Fruit fly (Drosophila melanogaster) whole organism, embryonic: ENCODE results near the gene Dok.
A peak's percentile ranks its signal among the peaks of the same experiment; 100 is the strongest.

Experiments
- Ada2b ChIP-seq: fragments of 200-800 bp; sonication (Bioruptor generic); IDR thresholded peaks from 2 replicates; pipeline ENCODE4 v1.3.6; 2022; ENCODE audit warnings: missing biosample characterization, missing genetic modification characterization
- Adf1 ChIP-seq: fragments of 200-800 bp; sonication (Bioruptor generic); IDR thresholded peaks from 2 replicates; pipeline ENCODE4 v1.3.6; 2022; ENCODE audit warnings: missing biosample characterization, missing genetic modification characterization
- Antp ChIP-seq: fragments of 200-800 bp; sonication (Bioruptor generic); optimal IDR thresholded peaks from 3 replicates; lab custom pipeline; 2016; ENCODE audit warnings: missing biosample characterization, missing genetic modification characterization
- CG10565 ChIP-seq: fragments of 200-800 bp; sonication (Bioruptor generic); optimal IDR thresholded peaks from 3 replicates; lab custom pipeline; 2016; ENCODE audit warnings: missing biosample characterization, mild to moderate bottlenecking, missing genetic modification characterization
- CG12155 ChIP-seq: fragments of 200-800 bp; sonication (Bioruptor generic); optimal IDR thresholded peaks from 3 replicates; lab custom pipeline; 2016; ENCODE audit warnings: missing biosample characterization, missing genetic modification characterization
- CG14667 ChIP-seq: fragments of 200-800 bp; sonication (Bioruptor generic); IDR thresholded peaks from 2 replicates; pipeline ENCODE4 v1.3.6; 2022; ENCODE audit warnings: missing biosample characterization, missing genetic modification characterization
- CG17612 ChIP-seq: fragments of 200-800 bp; sonication (Bioruptor generic); IDR thresholded peaks from 2 replicates; pipeline ENCODE4 v1.3.6; 2022; ENCODE audit warnings: missing biosample characterization, missing genetic modification characterization
- CG18011 ChIP-seq: fragments of 200-800 bp; sonication (Bioruptor generic); optimal IDR thresholded peaks from 2 replicates; lab custom pipeline; 2017; ENCODE audit warnings: missing biosample characterization, missing genetic modification characterization, mild to moderate bottlenecking, moderate library complexity, missing genotype
- CG2120 ChIP-seq: fragments of 200-800 bp; sonication (Bioruptor generic); optimal IDR thresholded peaks from 3 replicates; lab custom pipeline; 2016; ENCODE audit warnings: missing biosample characterization, missing genetic modification characterization
- CG2889 ChIP-seq: fragments of 200-800 bp; sonication (Bioruptor generic); IDR thresholded peaks from 3 replicates; pipeline ENCODE4 v1.3.6; 2022; ENCODE audit warnings: missing biosample characterization, missing genetic modification characterization
- CG3065 ChIP-seq: fragments of 200-800 bp; sonication (Bioruptor generic); optimal IDR thresholded peaks from 2 replicates; lab custom pipeline; 2016; ENCODE audit warnings: missing biosample characterization, missing genetic modification characterization
- CG3163 ChIP-seq: fragments of 200-800 bp; sonication (Bioruptor generic); optimal IDR thresholded peaks from 3 replicates; lab custom pipeline; 2016; ENCODE audit warnings: missing biosample characterization, missing genetic modification characterization
- CG4360 ChIP-seq: fragments of 200-800 bp; sonication (Bioruptor generic); IDR thresholded peaks from 2 replicates; pipeline ENCODE4 v1.3.6; 2022; ENCODE audit warnings: missing biosample characterization, missing genetic modification characterization
- CG6765 ChIP-seq: fragments of 200-800 bp; sonication (Bioruptor generic); optimal IDR thresholded peaks from 3 replicates; lab custom pipeline; 2017; ENCODE audit warnings: missing biosample characterization, mild to moderate bottlenecking, missing genetic modification characterization
- CG9609 ChIP-seq: fragments of 200-800 bp; sonication (Bioruptor generic); optimal IDR thresholded peaks from 3 replicates; lab custom pipeline; 2016; ENCODE audit warnings: missing biosample characterization, missing genetic modification characterization
- CkIIα-i1 ChIP-seq: fragments of 200-800 bp; sonication (Bioruptor generic); IDR thresholded peaks from 2 replicates; pipeline ENCODE4 v1.3.6; 2022; ENCODE audit warnings: missing biosample characterization, missing genetic modification characterization
- Dref ChIP-seq: fragments of 200-800 bp; sonication (Bioruptor generic); IDR thresholded peaks from 2 replicates; pipeline ENCODE4 v1.3.6; 2022; ENCODE audit warnings: missing biosample characterization, missing genetic modification characterization
- ERR ChIP-seq: fragments of 200-800 bp; sonication (Bioruptor generic); optimal IDR thresholded peaks from 2 replicates; lab custom pipeline; 2016; ENCODE audit warnings: missing biosample characterization, missing genetic modification characterization
- GATAe ChIP-seq: fragments of 200-800 bp; sonication (Bioruptor generic); conservative IDR thresholded peaks from 2 replicates; pipeline ENCODE4 v1.3.6; 2022; ENCODE audit warnings: missing biosample characterization, missing genetic modification characterization
- HHEX ChIP-seq: fragments of 200-800 bp; sonication (Bioruptor generic); optimal IDR thresholded peaks from 3 replicates; lab custom pipeline; 2017; ENCODE audit warnings: missing biosample characterization, mild to moderate bottlenecking, missing genetic modification characterization, missing genetic modification reagents
- Hr51 ChIP-seq, 2 experiments: fragments of 200-800 bp; sonication (Bioruptor generic); optimal IDR thresholded peaks; 2 replicates in 1 of 2; 3 replicates in 1 of 2; lab custom pipeline; 2016 to 2018; ENCODE audit warnings: missing biosample characterization in 2 of 2, missing genetic modification characterization in 2 of 2, mild to moderate bottlenecking in 1 of 2, moderate library complexity in 1 of 2
- Opbp ChIP-seq: fragments of 200-800 bp; sonication (Bioruptor generic); IDR thresholded peaks from 3 replicates; pipeline ENCODE4 v1.3.6; 2022; ENCODE audit warnings: missing biosample characterization, missing genetic modification characterization; ENCODE audit not compliant: partially characterized antibody
- ase ChIP-seq: fragments of 200-800 bp; sonication (Bioruptor generic); IDR thresholded peaks from 3 replicates; pipeline ENCODE4 v1.3.6; 2022; ENCODE audit warnings: missing biosample characterization, missing genetic modification characterization
- bab2 ChIP-seq: fragments of 200-800 bp; sonication (Bioruptor generic); optimal IDR thresholded peaks from 2 replicates; lab custom pipeline; 2016; ENCODE audit warnings: missing biosample characterization, missing genetic modification characterization
- cad ChIP-seq: fragments of >200 bp; optimal IDR thresholded peaks from 2 replicates; lab custom pipeline; 2017; ENCODE audit warnings: missing biosample characterization, missing genetic modification characterization
- cg ChIP-seq: fragments of 200-800 bp; sonication (Bioruptor generic); optimal IDR thresholded peaks from 3 replicates; lab custom pipeline; 2019; ENCODE audit warnings: missing biosample characterization, mild to moderate bottlenecking, missing genetic modification characterization, moderate library complexity
- da ChIP-seq: fragments of 200-800 bp; sonication (Bioruptor generic); optimal IDR thresholded peaks from 2 replicates; lab custom pipeline; 2016; ENCODE audit warnings: missing biosample characterization, missing genetic modification characterization
- en ChIP-seq: fragments of 200-800 bp; sonication (Bioruptor generic); optimal IDR thresholded peaks from 2 replicates; lab custom pipeline; 2016; ENCODE audit warnings: missing biosample characterization, missing genetic modification characterization
- esg ChIP-seq: fragments of 200-800 bp; sonication (Bioruptor generic); conservative IDR thresholded peaks from 2 replicates; pipeline ENCODE4 v1.3.6; 2022; ENCODE audit warnings: missing biosample characterization, missing genetic modification characterization
- fu2 ChIP-seq: fragments of 200-800 bp; sonication (Bioruptor generic); optimal IDR thresholded peaks from 2 replicates; lab custom pipeline; 2016; ENCODE audit warnings: missing biosample characterization, missing genetic modification characterization
- gfzf ChIP-seq: fragments of 200-800 bp; sonication (Bioruptor generic); optimal IDR thresholded peaks from 2 replicates; lab custom pipeline; 2016; ENCODE audit warnings: missing biosample characterization, mild to moderate bottlenecking, missing genetic modification characterization, moderate library complexity
- ham ChIP-seq: fragments of 200-800 bp; sonication (Bioruptor generic); IDR thresholded peaks from 2 replicates; pipeline ENCODE4 v1.3.6; 2022; ENCODE audit warnings: missing biosample characterization, missing genetic modification characterization
- hkb ChIP-seq, 2 experiments: fragments of 200-800 bp in 1 of 2; fragments of >200 bp in 1 of 2; sonication (Bioruptor generic) in 1 of 2; IDR thresholded peaks in 1 of 2; optimal IDR thresholded peaks in 1 of 2; 2 replicates each; pipeline versions ENCODE4 v1.3.6 to Lab custom; 2017 to 2022; ENCODE audit warnings: missing biosample characterization in 1 of 2, missing genetic modification characterization in 1 of 2
- kah ChIP-seq: fragments of 200-800 bp; sonication (Bioruptor generic); optimal IDR thresholded peaks from 2 replicates; lab custom pipeline; 2018; ENCODE audit warnings: missing biosample characterization, mild to moderate bottlenecking, missing genetic modification characterization
- lov ChIP-seq, 2 experiments: fragments of 200-800 bp in 1 of 2; fragments of >200 bp in 1 of 2; sonication (Bioruptor generic) in 1 of 2; IDR thresholded peaks in 1 of 2; optimal IDR thresholded peaks in 1 of 2; 2 replicates in 1 of 2; 3 replicates in 1 of 2; pipeline versions ENCODE4 v1.3.6 to Lab custom; 2017 to 2022; ENCODE audit warnings: missing biosample characterization in 1 of 2, missing genetic modification characterization in 1 of 2
- luna ChIP-seq: fragments of 200-800 bp; sonication (Bioruptor generic); optimal IDR thresholded peaks from 2 replicates; lab custom pipeline; 2016; ENCODE audit warnings: missing biosample characterization, missing genetic modification characterization
- mirr ChIP-seq: fragments of 200-800 bp; sonication (Bioruptor generic); optimal IDR thresholded peaks from 3 replicates; lab custom pipeline; 2018; ENCODE audit warnings: missing biosample characterization, mild to moderate bottlenecking, missing genetic modification characterization
- oc ChIP-seq: fragments of 200-800 bp; sonication (Bioruptor generic); optimal IDR thresholded peaks from 2 replicates; lab custom pipeline; 2018; ENCODE audit warnings: missing biosample characterization, mild to moderate bottlenecking, missing genetic modification characterization, moderate library complexity
- org-1 ChIP-seq: fragments of 200-800 bp; sonication (Bioruptor generic); optimal IDR thresholded peaks from 2 replicates; lab custom pipeline; 2017; ENCODE audit warnings: missing biosample characterization, missing genetic modification characterization
- pb ChIP-seq: fragments of 200-800 bp; sonication (Bioruptor generic); optimal IDR thresholded peaks from 3 replicates; lab custom pipeline; 2016; ENCODE audit warnings: missing biosample characterization, missing genetic modification characterization
- phol ChIP-seq: fragments of 200-800 bp; sonication (Bioruptor generic); optimal IDR thresholded peaks from 3 replicates; lab custom pipeline; 2018; ENCODE audit warnings: missing biosample characterization, mild to moderate bottlenecking, missing genetic modification characterization, moderate library complexity
- pum ChIP-seq: fragments of 200-800 bp; sonication (Bioruptor generic); optimal IDR thresholded peaks from 2 replicates; lab custom pipeline; 2016; ENCODE audit warnings: missing biosample characterization, missing genetic modification characterization
- rib ChIP-seq: fragments of 200-800 bp; sonication (Bioruptor generic); IDR thresholded peaks from 2 replicates; pipeline ENCODE4 v1.3.6; 2022; ENCODE audit warnings: missing biosample characterization, missing genetic modification characterization
- sens ChIP-seq: fragments of 200-800 bp; sonication (Bioruptor generic); peaks from one replicate; lab custom pipeline; 2016; ENCODE audit warnings: missing biosample characterization, missing genetic modification characterization
- sens-2 ChIP-seq: fragments of 200-800 bp; sonication (Bioruptor generic); IDR thresholded peaks from 2 replicates; pipeline ENCODE4 v1.3.6; 2022; ENCODE audit warnings: missing biosample characterization, missing genetic modification characterization
- sisA ChIP-seq: fragments of 200-800 bp; sonication (Bioruptor generic); IDR thresholded peaks from 2 replicates; pipeline ENCODE4 v1.3.6; 2022; ENCODE audit warnings: missing biosample characterization, missing genetic modification characterization
- sqz ChIP-seq: fragments of 200-800 bp; sonication (Bioruptor generic); optimal IDR thresholded peaks from 3 replicates; lab custom pipeline; 2018; ENCODE audit warnings: missing biosample characterization, mild to moderate bottlenecking, missing genetic modification characterization
- sug ChIP-seq: fragments of 200-800 bp; optimal IDR thresholded peaks from 2 replicates; lab custom pipeline; 2019; ENCODE audit warnings: missing biosample characterization, mild to moderate bottlenecking, missing genetic modification characterization, moderate library complexity
- tio ChIP-seq: fragments of 200-800 bp; sonication (Bioruptor generic); optimal IDR thresholded peaks from 2 replicates; lab custom pipeline; 2017; ENCODE audit warnings: missing biosample characterization, missing genetic modification characterization, inconsistent platforms
- zen2 ChIP-seq: fragments of 200-800 bp; sonication (Bioruptor generic); IDR thresholded peaks from 3 replicates; pipeline ENCODE4 v1.3.6; 2022; ENCODE audit warnings: missing biosample characterization, missing genetic modification characterization; ENCODE audit not compliant: partially characterized antibody

Gene Dok

DNA sequence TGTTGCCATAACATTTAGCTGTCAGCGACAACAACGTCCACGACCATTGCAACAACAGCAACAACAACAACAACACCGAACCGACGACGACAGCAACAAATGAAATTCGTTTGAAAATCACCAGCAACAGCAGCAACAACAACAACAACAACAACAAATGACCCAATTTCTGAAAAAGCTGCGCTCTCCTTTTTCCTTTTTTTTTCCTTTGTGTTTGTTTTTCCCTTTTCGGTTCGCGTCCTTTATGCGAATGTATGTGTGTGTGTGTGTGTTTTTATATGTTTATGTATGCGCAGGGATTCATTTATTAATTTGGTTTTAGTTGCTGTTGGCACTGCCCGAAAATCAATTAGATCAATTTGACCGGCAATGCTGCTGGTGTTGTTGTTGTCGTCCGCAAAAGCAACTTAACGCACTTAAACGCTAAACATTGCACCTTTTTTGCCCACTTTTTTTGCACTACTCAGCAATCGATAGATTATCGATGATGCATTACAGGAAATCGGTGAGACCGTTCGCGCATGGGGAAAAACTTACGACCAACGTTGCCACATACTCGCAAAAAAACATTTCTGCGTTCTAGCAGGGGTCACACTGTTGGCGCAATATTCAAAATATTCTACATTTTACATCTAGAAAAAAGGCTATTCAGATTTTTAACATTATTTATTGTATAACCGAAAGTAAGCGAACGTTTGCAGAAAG lies 33.1 kb upstream of the Dok start, which contains the start of gene unc-119 (continued):
- TF ChIP-seq ham (GFP tag; lab: Robert Waterston, UW): no peak
- no peak for TF ChIP-seq pb
- TF ChIP-seq Ada2b (GFP tag; lab: Robert Waterston, UW): no peak
- no peak for TF ChIP-seq org-1 (GFP tag; lab: Kevin White, UChicago)
- no peak for TF ChIP-seq fu2 (GFP tag; lab: Kevin White, UChicago)
- no peak for TF ChIP-seq CG3163
- TF ChIP-seq CG14667: no peak
- TF ChIP-seq Dref (GFP tag; lab: Robert Waterston, UW): peak; percentile 86
- no peak for TF ChIP-seq mirr (GFP tag; lab: Kevin White, UChicago)
- peak; percentile 80 for TF ChIP-seq gfzf
- TF ChIP-seq pum (GFP tag; lab: Kevin White, UChicago): no peak
- no peak for TF ChIP-seq CG6765 (GFP tag; lab: Kevin White, UChicago)
- no peak for TF ChIP-seq CG2889
- no peak for TF ChIP-seq sisA (GFP tag; lab: Robert Waterston, UW)
- TF ChIP-seq CG17612 (GFP tag; lab: Robert Waterston, UW): no peak
- peak; percentile 51 for TF ChIP-seq sens (GFP tag; lab: Kevin White, UChicago)
- no peak for TF ChIP-seq ERR (GFP tag; lab: Kevin White, UChicago)
- TF ChIP-seq Adf1 (GFP tag; lab: Robert Waterston, UW): no peak
- no peak; the same call in 2 of the 3 replicates for TF ChIP-seq zen2 (GFP tag; lab: Robert Waterston, UW)
- TF ChIP-seq sug (tag; lab: Kevin White, UChicago): peak; percentile 40
- TF ChIP-seq CG12155 (GFP tag; lab: Kevin White, UChicago): no peak
- TF ChIP-seq rib (GFP tag; lab: Robert Waterston, UW): peak; percentile 80
- no peak for TF ChIP-seq cad (GFP tag; lab: Kevin White, UChicago)
- TF ChIP-seq GATAe: no peak
- TF ChIP-seq tio (GFP tag; lab: Kevin White, UChicago): no peak
- TF ChIP-seq esg (GFP tag; lab: Robert Waterston, UW): no peak
- TF ChIP-seq sqz (GFP tag; lab: Kevin White, UChicago): peak; percentile 78
- TF ChIP-seq da: no peak
- no peak for TF ChIP-seq CG18011
- TF ChIP-seq ase (GFP tag; lab: Robert Waterston, UW): no peak
- peak; percentile 74 for TF ChIP-seq cg (GFP tag; lab: Kevin White, UChicago)
- TF ChIP-seq CkIIα-i1 (GFP tag; lab: Robert Waterston, UW): no peak
- peak; percentile 9 for TF ChIP-seq oc
- TF ChIP-seq en: no peak
- TF ChIP-seq lov (optimal IDR thresholded peaks at IDR 0.05; lab: Kevin White, UChicago): no peak
- no peak for TF ChIP-seq lov (GFP tag; IDR thresholded peaks at IDR 0.05; lab: Robert Waterston, UW)
- no peak for TF ChIP-seq sens-2
- TF ChIP-seq phol (tag; lab: Kevin White, UChicago): peak; percentile 37
- TF ChIP-seq Hr51 (GFP tag; optimal IDR thresholded peaks at IDR 0.05; lab: Kevin White, UChicago): no peak
- no peak for TF ChIP-seq HHEX (GFP tag; lab: Kevin White, UChicago)
- no peak for TF ChIP-seq CG10565 (GFP tag; lab: Kevin White, UChicago)
- no peak for TF ChIP-seq CG3065 (GFP tag; lab: Kevin White, UChicago)
- TF ChIP-seq CG4360: peak; percentile 96
- peak; percentile 75; the same call in 2 of the 3 replicates for TF ChIP-seq Opbp (GFP tag; lab: Robert Waterston, UW)
- no peak for TF ChIP-seq CG2120 (GFP tag; lab: Kevin White, UChicago)
- TF ChIP-seq CG9609 (GFP tag; lab: Kevin White, UChicago): no peak
- no peak for TF ChIP-seq hkb (optimal IDR thresholded peaks at IDR 0.05; lab: Kevin White, UChicago)
- TF ChIP-seq hkb (GFP tag; IDR thresholded peaks at IDR 0.05; lab: Robert Waterston, UW): no peak
- TF ChIP-seq bab2 (GFP tag; lab: Kevin White, UChicago): no peak
- TF ChIP-seq Antp (GFP tag; lab: Kevin White, UChicago): no peak
- no peak for TF ChIP-seq luna (GFP tag; lab: Kevin White, UChicago)
- no peak for TF ChIP-seq kah (GFP tag; lab: Kevin White, UChicago)
